Worm (Caenorhabditis elegans) whole organism, L4 larva: ENCODE measurements around the gene B0250.7.

Source experiments
- F10B5.3 ChIP-seq: sonication (generic microtip); optimal IDR thresholded peaks from 2 replicates; lab custom pipeline; 2016; ENCODE audit warnings: mild to moderate bottlenecking, missing genetic modification characterization, missing compliant biosample characterization
- F37D6.2 ChIP-seq: sonication (generic microtip); optimal IDR thresholded peaks from 2 replicates; lab custom pipeline; 2016; ENCODE audit warnings: mild to moderate bottlenecking, missing genetic modification characterization, missing compliant biosample characterization
- F49E8.2 ChIP-seq: sonication (generic microtip); optimal IDR thresholded peaks from 2 replicates; lab custom pipeline; 2016; ENCODE audit warnings: missing compliant biosample characterization, mild to moderate bottlenecking, missing genetic modification characterization, borderline replicate concordance
- R02D3.7 ChIP-seq: fragments of 150-350 bp; sonication (generic microtip); optimal IDR thresholded peaks from 3 replicates; lab custom pipeline; 2014; ENCODE audit warnings: missing biosample characterization, missing genetic modification characterization
- T26A8.4 ChIP-seq: fragments of 200-800 bp; sonication (Bioruptor generic); IDR thresholded peaks from 2 replicates; pipeline ENCODE4 v1.3.6; 2022; ENCODE audit warnings: missing genetic modification characterization, missing compliant biosample characterization
- Y5F2A.4 ChIP-seq: fragments of 200-800 bp; sonication (Bioruptor generic); optimal IDR thresholded peaks from 2 replicates; lab custom pipeline; 2018; ENCODE audit warnings: mild to moderate bottlenecking, missing genetic modification characterization, missing compliant biosample characterization
- ZK546.5 ChIP-seq, 2 experiments: sonication (generic microtip); optimal IDR thresholded peaks; 2 replicates each; lab custom pipeline; 2017; ENCODE audit warnings: missing biosample characterization in 2 of 2, missing genetic modification characterization in 2 of 2
- aha-1 ChIP-seq: fragments of 150-350 bp; peaks from one replicate; lab custom pipeline; 2014; ENCODE audit warnings: missing biosample characterization, missing genetic modification characterization
- aly-2 ChIP-seq: sonication (generic microtip); optimal IDR thresholded peaks from 2 replicates; lab custom pipeline; 2018; ENCODE audit warnings: missing biosample characterization, missing genetic modification characterization
- attf-4 ChIP-seq: sonication (generic microtip); optimal IDR thresholded peaks from 3 replicates; lab custom pipeline; 2017; ENCODE audit warnings: missing biosample characterization, missing genetic modification characterization
- ceh-20 ChIP-seq: fragments of 200-800 bp; sonication (Bioruptor generic); IDR thresholded peaks from 2 replicates; pipeline ENCODE4 v1.3.6; 2022; ENCODE audit warnings: missing genetic modification reagents, missing genetic modification characterization, missing compliant biosample characterization
- ceh-28 ChIP-seq: fragments of 150-350 bp; optimal IDR thresholded peaks from 2 replicates; lab custom pipeline; 2014; ENCODE audit warnings: missing biosample characterization, missing genetic modification reagents, missing genetic modification characterization
- ceh-44 ChIP-seq: fragments of 200-800 bp; sonication (Bioruptor generic); IDR thresholded peaks from 2 replicates; pipeline ENCODE4 v1.3.6; 2022; ENCODE audit warnings: missing genetic modification reagents, missing genetic modification characterization, missing compliant biosample characterization
- ceh-82 ChIP-seq: sonication (generic microtip); optimal IDR thresholded peaks from 2 replicates; lab custom pipeline; 2017; ENCODE audit warnings: missing biosample characterization, missing genetic modification characterization
- daf-19 ChIP-seq: fragments of 200-800 bp; sonication (Bioruptor generic); conservative IDR thresholded peaks from 2 replicates; pipeline ENCODE4 v1.3.6; 2022; ENCODE audit warnings: missing genetic modification characterization, missing compliant biosample characterization
- daf-8 ChIP-seq: fragments of 200-800 bp; sonication (Bioruptor generic); IDR thresholded peaks from 2 replicates; pipeline ENCODE4 v1.3.6; 2022; ENCODE audit warnings: missing genetic modification characterization, missing compliant biosample characterization
- dmd-8 ChIP-seq: fragments of 200-800 bp; sonication (Bioruptor generic); IDR thresholded peaks from 2 replicates; pipeline ENCODE4 v1.3.6; 2022; ENCODE audit warnings: missing genetic modification characterization, missing compliant biosample characterization
- dpl-1 ChIP-seq: fragments of 150-350 bp; optimal IDR thresholded peaks from 2 replicates; lab custom pipeline; 2014; ENCODE audit warnings: missing biosample characterization, missing genetic modification reagents, missing genetic modification characterization
- dve-1 ChIP-seq: sonication (generic microtip); optimal IDR thresholded peaks from 2 replicates; lab custom pipeline; 2017; ENCODE audit warnings: antibody characterized with exemption, mild to moderate bottlenecking, missing genetic modification characterization, missing compliant biosample characterization; ENCODE audit not compliant: insufficient read depth
- egl-43 ChIP-seq: fragments of 200-800 bp; sonication (Bioruptor generic); IDR thresholded peaks from 2 replicates; pipeline ENCODE4 v1.3.6; 2022; ENCODE audit warnings: missing genetic modification reagents, missing genetic modification characterization, missing compliant biosample characterization
- fos-1 ChIP-seq: fragments of 150-350 bp; optimal IDR thresholded peaks from 2 replicates; lab custom pipeline; 2014; ENCODE audit warnings: missing biosample characterization, missing genetic modification characterization
- hlh-11 ChIP-seq: fragments of 200-800 bp; sonication (Bioruptor generic); optimal IDR thresholded peaks from 2 replicates; lab custom pipeline; 2018; ENCODE audit warnings: mild to moderate bottlenecking, missing genetic modification characterization, missing compliant biosample characterization
- hlh-30 ChIP-seq: sonication (generic microtip); optimal IDR thresholded peaks from 2 replicates; lab custom pipeline; 2017; ENCODE audit warnings: antibody characterized with exemption, mild to moderate bottlenecking, missing genetic modification characterization, missing compliant biosample characterization; ENCODE audit not compliant: insufficient read depth
- jun-1 ChIP-seq: fragments of 150-350 bp; optimal IDR thresholded peaks from 2 replicates; lab custom pipeline; 2014; ENCODE audit warnings: missing biosample characterization, missing genetic modification reagents, missing genetic modification characterization
- lin-13 ChIP-seq: fragments of 150-350 bp; optimal IDR thresholded peaks from 2 replicates; lab custom pipeline; 2014; ENCODE audit warnings: missing biosample characterization, missing genetic modification reagents, missing genetic modification characterization
- lsy-2 ChIP-seq, 2 experiments: fragments of 150-350 bp in 1 of 2; sonication (generic microtip) in 1 of 2; optimal IDR thresholded peaks; 2 replicates each; lab custom pipeline; 2014 to 2017; ENCODE audit warnings: missing biosample characterization in 2 of 2, missing genetic modification characterization in 2 of 2
- madf-5 ChIP-seq, 2 experiments: fragments of 200-800 bp; sonication (Bioruptor generic); IDR thresholded peaks; 2 replicates each; pipeline ENCODE4 v1.3.6; 2022; ENCODE audit warnings: missing compliant biosample characterization in 2 of 2, missing genetic modification characterization in 2 of 2
- madf-9 ChIP-seq: fragments of 200-800 bp; sonication (Bioruptor generic); conservative IDR thresholded peaks from 2 replicates; pipeline ENCODE4 v1.3.6; 2022; ENCODE audit warnings: missing genetic modification reagents, missing genetic modification characterization, missing compliant biosample characterization
- mep-1 ChIP-seq: fragments of 150-350 bp; sonication (generic microtip); optimal IDR thresholded peaks from 3 replicates; lab custom pipeline; 2014; ENCODE audit warnings: missing biosample characterization, missing genetic modification characterization
- mes-2 ChIP-seq: sonication (generic microtip); optimal IDR thresholded peaks from 2 replicates; lab custom pipeline; 2016; ENCODE audit warnings: missing genotype, mild to moderate bottlenecking, missing genetic modification characterization, missing compliant biosample characterization; ENCODE audit not compliant: poor library complexity, severe bottlenecking
- nhr-102 ChIP-seq: sonication (generic microtip); optimal IDR thresholded peaks from 2 replicates; lab custom pipeline; 2016; ENCODE audit warnings: mild to moderate bottlenecking, missing genetic modification characterization, moderate library complexity, missing compliant biosample characterization
- nhr-11 ChIP-seq: fragments of 150-350 bp; optimal IDR thresholded peaks from 2 replicates; lab custom pipeline; 2014; ENCODE audit warnings: missing biosample characterization, missing genetic modification characterization
- nhr-237 ChIP-seq: sonication (generic microtip); optimal IDR thresholded peaks from 2 replicates; lab custom pipeline; 2017; ENCODE audit warnings: missing biosample characterization, missing genetic modification characterization
- nhr-28 ChIP-seq: fragments of 150-350 bp; optimal IDR thresholded peaks from 2 replicates; lab custom pipeline; 2014; ENCODE audit warnings: missing biosample characterization, missing genetic modification characterization
- nhr-41 ChIP-seq: fragments of 200-800 bp; sonication (Bioruptor generic); IDR thresholded peaks from 2 replicates; pipeline ENCODE4 v1.3.6; 2022; ENCODE audit warnings: missing genetic modification reagents, missing genetic modification characterization, missing compliant biosample characterization
- nhr-48 ChIP-seq: sonication (generic microtip); optimal IDR thresholded peaks from 2 replicates; lab custom pipeline; 2016; ENCODE audit warnings: mild to moderate bottlenecking, missing genetic modification characterization, missing compliant biosample characterization
- nhr-76 ChIP-seq: fragments of 150-350 bp; optimal IDR thresholded peaks from 2 replicates; lab custom pipeline; 2014; ENCODE audit warnings: missing biosample characterization, missing genetic modification characterization
- nhr-77 ChIP-seq: fragments of 150-350 bp; optimal IDR thresholded peaks from 2 replicates; lab custom pipeline; 2014; ENCODE audit warnings: missing biosample characterization, missing genetic modification characterization
- php-3 ChIP-seq: fragments of 200-800 bp; sonication (Bioruptor generic); IDR thresholded peaks from 2 replicates; pipeline ENCODE4 v1.3.6; 2022; ENCODE audit warnings: missing genetic modification reagents, missing genetic modification characterization, missing compliant biosample characterization
- pqm-1 ChIP-seq: sonication (generic microtip); optimal IDR thresholded peaks from 2 replicates; lab custom pipeline; 2017; ENCODE audit warnings: missing biosample characterization, missing genetic modification characterization
- rbr-2 ChIP-seq: sonication (generic microtip); optimal IDR thresholded peaks from 2 replicates; lab custom pipeline; 2016; ENCODE audit warnings: missing genotype, missing genetic modification characterization, missing compliant biosample characterization
- sdz-12 ChIP-seq: fragments of 200-800 bp; sonication (Bioruptor generic); optimal IDR thresholded peaks from 2 replicates; lab custom pipeline; 2018; ENCODE audit warnings: mild to moderate bottlenecking, missing genetic modification characterization, missing compliant biosample characterization
- snpc-4 ChIP-seq: fragments of 150-350 bp; optimal IDR thresholded peaks from 2 replicates; lab custom pipeline; 2014; ENCODE audit warnings: missing biosample characterization, missing genetic modification characterization
- spr-1 ChIP-seq: sonication (generic microtip); optimal IDR thresholded peaks from 2 replicates; lab custom pipeline; 2016; ENCODE audit warnings: mild to moderate bottlenecking, missing genetic modification characterization, missing compliant biosample characterization
- spr-3 ChIP-seq: fragments of 200-800 bp; sonication (Bioruptor generic); optimal IDR thresholded peaks from 2 replicates; lab custom pipeline; 2018; ENCODE audit warnings: mild to moderate bottlenecking, missing genetic modification characterization, missing compliant biosample characterization
- unc-39 ChIP-seq: sonication (generic microtip); optimal IDR thresholded peaks from 2 replicates; lab custom pipeline; 2017; ENCODE audit warnings: missing biosample characterization, missing genetic modification characterization
- zfp-2 ChIP-seq: sonication (generic microtip); optimal IDR thresholded peaks from 2 replicates; lab custom pipeline; 2016; ENCODE audit warnings: mild to moderate bottlenecking, missing genetic modification characterization, missing compliant biosample characterization
- zfp-3 ChIP-seq: fragments of 200-800 bp; sonication (Bioruptor generic); conservative IDR thresholded peaks from 2 replicates; pipeline ENCODE4 v1.3.6; 2022; ENCODE audit warnings: missing genetic modification reagents, missing genetic modification characterization, missing compliant biosample characterization
- zip-11 ChIP-seq: fragments of 200-800 bp; sonication (Bioruptor generic); IDR thresholded peaks from 2 replicates; pipeline ENCODE4 v1.3.6; 2022; ENCODE audit warnings: missing genetic modification characterization, missing compliant biosample characterization
- ztf-11 ChIP-seq: fragments of 150-350 bp; optimal IDR thresholded peaks from 2 replicates; lab custom pipeline; 2014; ENCODE audit warnings: missing biosample characterization, missing genetic modification characterization

Gene B0250.7

DNA sequence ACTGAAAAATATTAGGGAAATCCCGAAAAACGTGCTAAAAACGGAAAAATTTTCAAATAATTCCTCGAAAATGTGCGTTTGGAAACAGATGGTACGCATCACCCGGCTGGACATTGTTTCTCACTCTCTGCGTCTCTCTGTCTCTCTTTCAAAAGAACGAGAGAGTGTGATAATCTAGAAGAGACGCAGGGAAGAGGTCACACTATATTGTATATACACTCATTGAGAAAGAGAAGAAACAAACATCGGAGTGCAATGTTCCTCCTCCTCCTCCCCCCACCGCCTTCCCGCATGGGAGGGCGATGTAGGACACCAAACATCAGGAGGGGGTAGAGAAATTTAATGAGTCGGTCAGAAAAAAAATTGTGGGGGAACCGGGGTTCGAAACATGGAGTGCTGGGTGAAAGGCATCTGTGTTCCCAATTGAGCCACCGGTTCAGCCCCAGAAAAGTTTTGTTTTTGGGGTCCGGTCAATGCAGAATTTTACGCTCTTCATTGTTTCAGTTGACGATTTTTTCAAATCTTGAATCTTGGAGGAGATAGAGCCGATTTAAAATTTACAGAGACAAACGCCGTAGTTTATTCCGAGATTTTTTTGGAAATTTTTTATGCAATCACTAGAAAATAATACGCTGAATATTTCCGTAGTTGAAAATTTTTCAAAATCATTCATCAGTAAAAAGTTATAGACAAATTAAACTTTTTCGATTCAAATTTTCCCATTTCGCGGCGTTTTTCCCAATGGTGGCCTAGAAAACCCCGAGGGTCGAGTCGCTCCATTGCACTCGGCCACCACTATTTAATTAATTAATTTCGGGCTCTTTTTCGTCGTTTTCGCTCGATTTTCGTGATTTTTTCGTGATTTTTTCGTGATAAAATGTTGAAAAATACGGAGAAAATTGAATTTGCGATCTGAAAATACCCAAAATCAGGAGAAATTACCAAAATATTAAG is 51.4 kb downstream of the B0250.7 start:
- no peak for TF ChIP-seq ztf-11 (tag; lab: Kevin White, UChicago)
- TF ChIP-seq ZK546.5 (tag; optimal IDR thresholded peaks at IDR 0.05; lab: Kevin White, UChicago), result no peak
- TF ChIP-seq F10B5.3, result no peak
- TF ChIP-seq F49E8.2 (tag; lab: Kevin White, UChicago), result no peak
- peak; percentile 55 for TF ChIP-seq mep-1 (tag; lab: Kevin White, UChicago)
- TF ChIP-seq ceh-82 (tag; lab: Kevin White, UChicago), result no peak
- TF ChIP-seq madf-9, result no peak
- TF ChIP-seq ceh-28, result no peak
- TF ChIP-seq zfp-2 (tag; lab: Kevin White, UChicago), result no peak
- no peak for TF ChIP-seq nhr-11 (tag; lab: Kevin White, UChicago)
- no peak for TF ChIP-seq lin-13 (GFP tag; lab: Kevin White, UChicago)
- TF ChIP-seq daf-19 (GFP tag; lab: Robert Waterston, UW), result no peak
- peak; percentile 71 for TF ChIP-seq hlh-30 (tag; lab: Kevin White, UChicago)
- no peak for TF ChIP-seq snpc-4
- TF ChIP-seq nhr-77 (tag; lab: Kevin White, UChicago), result no peak
- 0 out of 2 replicates have a peak, but pooled peaks have one; percentile 10 for TF ChIP-seq ceh-20 (GFP tag; lab: Robert Waterston, UW)
- TF ChIP-seq F37D6.2, result no peak
- no peak for TF ChIP-seq nhr-76 (tag; lab: Kevin White, UChicago)
- TF ChIP-seq dpl-1 (GFP tag; lab: Kevin White, UChicago), result peak; percentile 90
- TF ChIP-seq fos-1 (tag; lab: Kevin White, UChicago), result no peak
- no peak for TF ChIP-seq T26A8.4
- peak; percentile 2 for TF ChIP-seq pqm-1 (tag; lab: Kevin White, UChicago)
- TF ChIP-seq jun-1 (tag; lab: Kevin White, UChicago), result no peak
- TF ChIP-seq attf-4 (tag; lab: Kevin White, UChicago), result no peak
- no peak for TF ChIP-seq unc-39 (tag; lab: Kevin White, UChicago)
- 0 out of 2 replicates have a peak, but pooled peaks have one; percentile 44 for TF ChIP-seq nhr-41 (GFP tag; lab: Robert Waterston, UW)
- no peak for TF ChIP-seq ceh-44 (GFP tag; lab: Robert Waterston, UW)
- peak; percentile 88 for TF ChIP-seq hlh-11
- peak; percentile 95 for TF ChIP-seq mes-2 (tag; lab: Kevin White, UChicago)
- TF ChIP-seq lsy-2 (tag; optimal IDR thresholded peaks at IDR 0.05; lab: Kevin White, UChicago), result peak in 1 of 2 experiments; percentile 36
- TF ChIP-seq Y5F2A.4 (GFP tag; lab: Kevin White, UChicago), result no peak
- TF ChIP-seq daf-8 (GFP tag; lab: Robert Waterston, UW), result no peak
- TF ChIP-seq madf-5 (GFP tag; IDR thresholded peaks at IDR 0.05; lab: Robert Waterston, UW), result no peak
- TF ChIP-seq rbr-2 (tag; lab: Kevin White, UChicago), result peak; percentile 0
- TF ChIP-seq nhr-237 (tag; lab: Kevin White, UChicago), result no peak
- peak; percentile 16 for TF ChIP-seq nhr-102
- TF ChIP-seq nhr-28, result peak; percentile 60
- no peak for TF ChIP-seq aly-2
- no peak for TF ChIP-seq spr-1 (tag; lab: Kevin White, UChicago)
- TF ChIP-seq zip-11 (GFP tag; lab: Robert Waterston, UW), result no peak
- TF ChIP-seq sdz-12, result no peak
- TF ChIP-seq dve-1 (tag; lab: Kevin White, UChicago), result peak; percentile 77
- no peak for TF ChIP-seq zfp-3 (GFP tag; lab: Robert Waterston, UW)
- no peak for TF ChIP-seq php-3
- TF ChIP-seq dmd-8, result 0 out of 2 replicates have a peak, but pooled peaks have one; percentile 24
- TF ChIP-seq nhr-48, result peak; percentile 38
- TF ChIP-seq spr-3 (GFP tag; lab: Kevin White, UChicago), result peak; percentile 51
- no peak for TF ChIP-seq R02D3.7 (tag; lab: Kevin White, UChicago)
- TF ChIP-seq aha-1 (tag; lab: Kevin White, UChicago), result peak; percentile 81
- 0 out of 2 replicates have a peak, but pooled peaks have one; percentile 25 for TF ChIP-seq egl-43 (GFP tag; lab: Robert Waterston, UW)
